Worm (Caenorhabditis elegans): ENCODE data around the gene F28C1.1.

Gene F28C1.1

ce11 chrV:12450441-12450840 lies at the start of gene F28C1.1:
TSS of gene F28C1.1 (plus strand) at chrV:12450805.
- TF ChIP-seq ztf-29 (GFP tag; IDR thresholded peaks at IDR 0.05), result no peak
- TF ChIP-seq ztf-23 (GFP tag; IDR thresholded peaks at IDR 0.05), result no peak
- TF ChIP-seq tab-1 (GFP tag; IDR thresholded peaks at IDR 0.05), result no peak
- TF ChIP-seq T22C8.4 (GFP tag; IDR thresholded peaks at IDR 0.05), result no peak
- no peak for TF ChIP-seq cog-1 (tag; optimal IDR thresholded peaks at IDR 0.05)
- no peak for TF ChIP-seq flt-1 (GFP tag; IDR thresholded peaks at IDR 0.05)
- TF ChIP-seq klf-2 (GFP tag; conservative IDR thresholded peaks at IDR 0.05), result no peak

- TF ChIP-seq ztf-23 (GFP tag; IDR thresholded peaks at IDR 0.05) (no peak), tab-1 (GFP tag; IDR thresholded peaks at IDR 0.05) (no peak), cog-1 (tag; optimal IDR thresholded peaks at IDR 0.05) (no peak), klf-2 (GFP tag; conservative IDR thresholded peaks at IDR 0.05) (no peak), ref-1 (GFP tag; conservative IDR thresholded peaks at IDR 0.05) (no peak), T22C8.4 (GFP tag; IDR thresholded peaks at IDR 0.05) (no peak), ztf-29 (GFP tag; IDR thresholded peaks at IDR 0.05) (no peak), med-1 (GFP tag; optimal IDR thresholded peaks at IDR 0.05; ENCODE audit: insufficient read depth) (no peak), flt-1 (GFP tag; IDR thresholded peaks at IDR 0.05) (no peak)
These were observed 49.2 kb upstream of the F28C1.1 start, which contains the start of gene K01D12.7 for ce11 chrV:12401383-12401782. TSS of gene K01D12.7 (minus strand) at chrV:12401483.

- TF ChIP-seq ztf-23 (GFP tag; IDR thresholded peaks at IDR 0.05) (no peak), flt-1 (GFP tag; IDR thresholded peaks at IDR 0.05) (no peak), tab-1 (GFP tag; IDR thresholded peaks at IDR 0.05) (no peak), klf-2 (GFP tag; conservative IDR thresholded peaks at IDR 0.05) (no peak), cog-1 (tag; optimal IDR thresholded peaks at IDR 0.05) (no peak), ref-1 (GFP tag; conservative IDR thresholded peaks at IDR 0.05) (no peak), T22C8.4 (GFP tag; IDR thresholded peaks at IDR 0.05) (no peak), ztf-29 (GFP tag; IDR thresholded peaks at IDR 0.05) (no peak), med-1 (GFP tag; optimal IDR thresholded peaks at IDR 0.05; ENCODE audit: insufficient read depth) (no peak)
These were observed 48.2 kb upstream of the F28C1.1 start, which contains the start of gene K01D12.8 for ce11 chrV:12402355-12402754. TSS of gene K01D12.8 (plus strand) at chrV:12402655.

ce11 chrV:12404544-12404943 lies 46.1 kb upstream of the F28C1.1 start, which contains the start of gene K01D12.9:
TSS of gene K01D12.9 (minus strand) at chrV:12404644.
- TF ChIP-seq cog-1 (tag; optimal IDR thresholded peaks at IDR 0.05) (no peak), med-1 (GFP tag; optimal IDR thresholded peaks at IDR 0.05; ENCODE audit: insufficient read depth) (no peak), ref-1 (GFP tag; conservative IDR thresholded peaks at IDR 0.05) (no peak), ztf-29 (GFP tag; IDR thresholded peaks at IDR 0.05) (no peak), tab-1 (GFP tag; IDR thresholded peaks at IDR 0.05) (no peak), T22C8.4 (GFP tag; IDR thresholded peaks at IDR 0.05) (no peak), ztf-23 (GFP tag; IDR thresholded peaks at IDR 0.05) (no peak), flt-1 (GFP tag; IDR thresholded peaks at IDR 0.05) (no peak), klf-2 (GFP tag; conservative IDR thresholded peaks at IDR 0.05) (no peak)

ce11 chrV:12405929-12406328 lies 44.7 kb upstream of the F28C1.1 start, which contains the start of gene K01D12.10:
TSS of gene K01D12.10 (plus strand) at chrV:12406229.
- TF ChIP-seq ztf-23 (GFP tag; IDR thresholded peaks at IDR 0.05) (no peak), flt-1 (GFP tag; IDR thresholded peaks at IDR 0.05) (no peak), tab-1 (GFP tag; IDR thresholded peaks at IDR 0.05) (no peak), T22C8.4 (GFP tag; IDR thresholded peaks at IDR 0.05) (no peak), ref-1 (GFP tag; conservative IDR thresholded peaks at IDR 0.05) (no peak), klf-2 (GFP tag; conservative IDR thresholded peaks at IDR 0.05) (no peak), ztf-29 (GFP tag; IDR thresholded peaks at IDR 0.05) (no peak), cog-1 (tag; optimal IDR thresholded peaks at IDR 0.05) (no peak), med-1 (GFP tag; optimal IDR thresholded peaks at IDR 0.05; ENCODE audit: insufficient read depth) (no peak)

- no peak for TF ChIP-seq flt-1 (GFP tag; IDR thresholded peaks at IDR 0.05)
- no peak for TF ChIP-seq cog-1 (tag; optimal IDR thresholded peaks at IDR 0.05)
- TF ChIP-seq ref-1 (GFP tag; conservative IDR thresholded peaks at IDR 0.05), result no peak
- TF ChIP-seq klf-2 (GFP tag; conservative IDR thresholded peaks at IDR 0.05), result 0 out of 2 replicates have a peak, but pooled peaks have one; percentile 14
- TF ChIP-seq T22C8.4 (GFP tag; IDR thresholded peaks at IDR 0.05), result no peak
These were observed 44.1 kb upstream of the F28C1.1 start for ce11 chrV:12406514-12406913.

- TF ChIP-seq flt-1 (GFP tag; IDR thresholded peaks at IDR 0.05) (no peak), ztf-23 (GFP tag; IDR thresholded peaks at IDR 0.05) (no peak), T22C8.4 (GFP tag; IDR thresholded peaks at IDR 0.05) (no peak), ref-1 (GFP tag; conservative IDR thresholded peaks at IDR 0.05) (no peak), med-1 (GFP tag; optimal IDR thresholded peaks at IDR 0.05; ENCODE audit: insufficient read depth) (no peak), tab-1 (GFP tag; IDR thresholded peaks at IDR 0.05) (no peak), cog-1 (tag; optimal IDR thresholded peaks at IDR 0.05) (no peak), ztf-29 (GFP tag; IDR thresholded peaks at IDR 0.05) (no peak), klf-2 (GFP tag; conservative IDR thresholded peaks at IDR 0.05) (no peak)
These were observed 42.1 kb upstream of the F28C1.1 start, which contains the start of gene cdr-4 for ce11 chrV:12408525-12408924. TSS of gene cdr-4 (minus strand) at chrV:12408625.

- TF ChIP-seq ref-1 (GFP tag; conservative IDR thresholded peaks at IDR 0.05) (no peak), T22C8.4 (GFP tag; IDR thresholded peaks at IDR 0.05) (no peak), flt-1 (GFP tag; IDR thresholded peaks at IDR 0.05) (no peak)
These were observed 41.6 kb upstream of the F28C1.1 start for ce11 chrV:12408996-12409395.

ce11 chrV:12410416-12411001 lies 40.1 kb upstream of the F28C1.1 start, which contains the start of gene hrg-2:
TSS of gene hrg-2 (minus strand) at chrV:12410513.
- TF ChIP-seq flt-1 (GFP tag; IDR thresholded peaks at IDR 0.05) (no peak), klf-2 (GFP tag; conservative IDR thresholded peaks at IDR 0.05) (no peak), tab-1 (GFP tag; IDR thresholded peaks at IDR 0.05) (no peak), T22C8.4 (GFP tag; IDR thresholded peaks at IDR 0.05) (no peak), cog-1 (tag; optimal IDR thresholded peaks at IDR 0.05) (no peak), ztf-29 (GFP tag; IDR thresholded peaks at IDR 0.05) (no peak), ref-1 (GFP tag; conservative IDR thresholded peaks at IDR 0.05) (no peak), ztf-23 (GFP tag; IDR thresholded peaks at IDR 0.05) (no peak), med-1 (GFP tag; optimal IDR thresholded peaks at IDR 0.05; ENCODE audit: insufficient read depth) (no peak)

- TF ChIP-seq tab-1 (GFP tag; IDR thresholded peaks at IDR 0.05) (no peak), klf-2 (GFP tag; conservative IDR thresholded peaks at IDR 0.05) (no peak), ztf-29 (GFP tag; IDR thresholded peaks at IDR 0.05) (no peak), ref-1 (GFP tag; conservative IDR thresholded peaks at IDR 0.05) (no peak), med-1 (GFP tag; optimal IDR thresholded peaks at IDR 0.05; ENCODE audit: insufficient read depth) (no peak), ztf-23 (GFP tag; IDR thresholded peaks at IDR 0.05) (no peak), T22C8.4 (GFP tag; IDR thresholded peaks at IDR 0.05) (no peak), flt-1 (GFP tag; IDR thresholded peaks at IDR 0.05) (no peak), cog-1 (tag; optimal IDR thresholded peaks at IDR 0.05) (no peak)
These were observed 38.7 kb upstream of the F28C1.1 start, which contains the start of gene cdr-7 for ce11 chrV:12411909-12412308. TSS of gene cdr-7 (minus strand) at chrV:12412113.

All from whole organism, midembryonic.